Fruit fly (Drosophila melanogaster) whole organism, embryonic: ENCODE results near the gene dmGlut.

Experiments used
- Abd-B ChIP-seq: fragments of 200-800 bp; sonication (Bioruptor generic); optimal IDR thresholded peaks from 2 replicates; lab custom pipeline; 2018; ENCODE audit warnings: missing biosample characterization, mild to moderate bottlenecking, missing genetic modification characterization, moderate library complexity
- Antp ChIP-seq: fragments of 200-800 bp; sonication (Bioruptor generic); optimal IDR thresholded peaks from 3 replicates; lab custom pipeline; 2016; ENCODE audit warnings: missing biosample characterization, missing genetic modification characterization
- Blimp-1 ChIP-seq: fragments of 200-800 bp; sonication (Bioruptor generic); optimal IDR thresholded peaks from 3 replicates; lab custom pipeline; 2018; ENCODE audit warnings: missing biosample characterization, missing genetic modification characterization, mild to moderate bottlenecking, moderate library complexity, missing genetic modification reagents
- Bteb2 ChIP-seq: fragments of 200-800 bp; sonication (Bioruptor generic); optimal IDR thresholded peaks from 2 replicates; lab custom pipeline; 2016; ENCODE audit warnings: missing biosample characterization, missing genetic modification characterization
- C15 ChIP-seq: fragments of 200-800 bp; sonication (Bioruptor generic); IDR thresholded peaks from 3 replicates; pipeline ENCODE4 v1.3.6; 2022; ENCODE audit warnings: missing biosample characterization, missing genetic modification characterization
- CG10267 ChIP-seq: fragments of 200-800 bp; sonication (Bioruptor generic); optimal IDR thresholded peaks from 2 replicates; lab custom pipeline; 2018; ENCODE audit warnings: missing biosample characterization, mild to moderate bottlenecking, missing genetic modification characterization, moderate library complexity
- CG10979 ChIP-seq: fragments of 200-800 bp; sonication (Bioruptor generic); optimal IDR thresholded peaks from 2 replicates; lab custom pipeline; 2018; ENCODE audit warnings: missing biosample characterization, mild to moderate bottlenecking, missing genetic modification characterization, moderate library complexity
- CG11085 ChIP-seq: fragments of 200-800 bp; sonication (Bioruptor generic); IDR thresholded peaks from 2 replicates; pipeline ENCODE4 v1.3.6; 2022; ENCODE audit warnings: missing biosample characterization, missing genetic modification characterization
- CG11504 ChIP-seq: fragments of 200-800 bp; sonication (Bioruptor generic); optimal IDR thresholded peaks from 3 replicates; lab custom pipeline; 2019; ENCODE audit warnings: missing biosample characterization, mild to moderate bottlenecking, missing genetic modification characterization, moderate library complexity
- CG11723 ChIP-seq: fragments of 200-800 bp; sonication (Bioruptor generic); optimal IDR thresholded peaks from 2 replicates; lab custom pipeline; 2017; ENCODE audit warnings: missing biosample characterization, mild to moderate bottlenecking, missing genetic modification characterization
- CG13424 ChIP-seq: fragments of 200-800 bp; sonication (Bioruptor generic); optimal IDR thresholded peaks from 2 replicates; lab custom pipeline; 2019; ENCODE audit warnings: missing biosample characterization, mild to moderate bottlenecking, missing genetic modification characterization, moderate library complexity
- CG13894 ChIP-seq: fragments of 200-800 bp; sonication (Bioruptor generic); optimal IDR thresholded peaks from 3 replicates; lab custom pipeline; 2018; ENCODE audit warnings: missing biosample characterization, mild to moderate bottlenecking, missing genetic modification characterization, moderate library complexity
- CG17568 ChIP-seq: fragments of 200-800 bp; sonication (Bioruptor generic); optimal IDR thresholded peaks from 2 replicates; lab custom pipeline; 2018; ENCODE audit warnings: missing biosample characterization, mild to moderate bottlenecking, missing genetic modification characterization, moderate library complexity
- CG2889 ChIP-seq: fragments of 200-800 bp; sonication (Bioruptor generic); IDR thresholded peaks from 3 replicates; pipeline ENCODE4 v1.3.6; 2022; ENCODE audit warnings: missing biosample characterization, missing genetic modification characterization
- CG30431 ChIP-seq: fragments of 200-800 bp; sonication (Bioruptor generic); optimal IDR thresholded peaks from 2 replicates; lab custom pipeline; 2017; ENCODE audit warnings: missing biosample characterization, missing genetic modification characterization
- CG31388 ChIP-seq: fragments of 200-800 bp; sonication (Bioruptor generic); optimal IDR thresholded peaks from 2 replicates; lab custom pipeline; 2016; ENCODE audit warnings: missing biosample characterization, missing genetic modification characterization
- CG33213 ChIP-seq: fragments of 200-800 bp; sonication (Bioruptor generic); optimal IDR thresholded peaks from 3 replicates; lab custom pipeline; 2016; ENCODE audit warnings: missing biosample characterization, missing genetic modification characterization
- CG3847 ChIP-seq: fragments of 200-800 bp; sonication (Bioruptor generic); IDR thresholded peaks from 2 replicates; pipeline ENCODE4 v1.3.6; 2022; ENCODE audit warnings: missing biosample characterization, missing genetic modification characterization
- CG42726 ChIP-seq: fragments of 200-800 bp; sonication (Bioruptor generic); IDR thresholded peaks from 2 replicates; pipeline ENCODE4 v1.3.6; 2022; ENCODE audit warnings: missing biosample characterization, missing genetic modification characterization; ENCODE audit not compliant: partially characterized antibody
- CG5953 ChIP-seq: fragments of 200-800 bp; sonication (Bioruptor generic); IDR thresholded peaks from 2 replicates; pipeline ENCODE4 v1.3.6; 2022; ENCODE audit warnings: missing biosample characterization, missing genetic modification characterization
- CG6175 ChIP-seq: fragments of 200-800 bp; sonication (Bioruptor generic); IDR thresholded peaks from 3 replicates; pipeline ENCODE4 v1.3.6; 2022; ENCODE audit warnings: missing biosample characterization, missing genetic modification characterization
- CG6254 ChIP-seq: fragments of 200-800 bp; sonication (Bioruptor generic); optimal IDR thresholded peaks from 3 replicates; lab custom pipeline; 2017; ENCODE audit warnings: mild to moderate bottlenecking, missing biosample characterization, missing genetic modification reagents, missing genetic modification characterization
- CG8089 ChIP-seq: fragments of 200-800 bp; sonication (Bioruptor generic); optimal IDR thresholded peaks from 3 replicates; lab custom pipeline; 2016; ENCODE audit warnings: missing biosample characterization, missing genetic modification characterization
- CG8359 ChIP-seq: fragments of 200-800 bp; sonication (Bioruptor generic); optimal IDR thresholded peaks from 2 replicates; lab custom pipeline; 2017; ENCODE audit warnings: missing biosample characterization, mild to moderate bottlenecking, missing genetic modification characterization, borderline replicate concordance
- CG9609 ChIP-seq: fragments of 200-800 bp; sonication (Bioruptor generic); optimal IDR thresholded peaks from 3 replicates; lab custom pipeline; 2016; ENCODE audit warnings: missing biosample characterization, missing genetic modification characterization
- Chrac-16 ChIP-seq: fragments of 200-800 bp; sonication (Bioruptor generic); optimal IDR thresholded peaks from 3 replicates; lab custom pipeline; 2016; ENCODE audit warnings: missing biosample characterization, missing genetic modification characterization
- E2f2 ChIP-seq: fragments of 200-800 bp; sonication (Bioruptor generic); IDR thresholded peaks from 2 replicates; pipeline ENCODE4 v1.3.6; 2022; ENCODE audit warnings: missing biosample characterization, missing genetic modification characterization
- Fer2 ChIP-seq: fragments of 200-800 bp; sonication (Bioruptor generic); optimal IDR thresholded peaks from 2 replicates; lab custom pipeline; 2018; ENCODE audit warnings: missing biosample characterization, mild to moderate bottlenecking, missing genetic modification characterization, moderate library complexity
- GATAe ChIP-seq: fragments of 200-800 bp; sonication (Bioruptor generic); conservative IDR thresholded peaks from 2 replicates; pipeline ENCODE4 v1.3.6; 2022; ENCODE audit warnings: missing biosample characterization, missing genetic modification characterization
- HLH54F ChIP-seq: fragments of 200-800 bp; sonication (Bioruptor generic); optimal IDR thresholded peaks from 3 replicates; lab custom pipeline; 2016; ENCODE audit warnings: missing biosample characterization, missing genetic modification characterization
- HLHmδ ChIP-seq: fragments of 200-800 bp; sonication (Bioruptor generic); optimal IDR thresholded peaks from 2 replicates; lab custom pipeline; 2018; ENCODE audit warnings: missing biosample characterization, mild to moderate bottlenecking, missing genetic modification characterization, moderate library complexity
- Hey ChIP-seq: fragments of 200-800 bp; sonication (Bioruptor generic); optimal IDR thresholded peaks from 3 replicates; lab custom pipeline; 2018; ENCODE audit warnings: missing biosample characterization, mild to moderate bottlenecking, missing genetic modification characterization
- HmgD ChIP-seq: fragments of 200-800 bp; sonication (Bioruptor generic); optimal IDR thresholded peaks from 3 replicates; lab custom pipeline; 2016; ENCODE audit warnings: missing biosample characterization, missing genetic modification characterization
- Hmx ChIP-seq: fragments of 200-800 bp; sonication (Bioruptor generic); optimal IDR thresholded peaks from 2 replicates; lab custom pipeline; 2016; ENCODE audit warnings: missing biosample characterization, missing genetic modification characterization
- Hr51 ChIP-seq, 2 experiments: fragments of 200-800 bp; sonication (Bioruptor generic); optimal IDR thresholded peaks; 2 replicates in 1 of 2; 3 replicates in 1 of 2; lab custom pipeline; 2016 to 2018; ENCODE audit warnings: missing biosample characterization in 2 of 2, missing genetic modification characterization in 2 of 2, mild to moderate bottlenecking in 1 of 2, moderate library complexity in 1 of 2
- Max ChIP-seq: fragments of 200-800 bp; sonication (Bioruptor generic); optimal IDR thresholded peaks from 2 replicates; lab custom pipeline; 2016; ENCODE audit warnings: missing biosample characterization, mild to moderate bottlenecking, missing genetic modification characterization
- Poxn ChIP-seq: fragments of 200-800 bp; sonication (Bioruptor generic); IDR thresholded peaks from 2 replicates; pipeline ENCODE4 v1.3.6; 2022; ENCODE audit warnings: missing biosample characterization, missing genetic modification characterization
- Xbp1 ChIP-seq: fragments of 200-800 bp; sonication (Bioruptor generic); optimal IDR thresholded peaks from 3 replicates; lab custom pipeline; 2016; ENCODE audit warnings: missing biosample characterization, mild to moderate bottlenecking, missing genetic modification characterization
- bcd ChIP-seq: fragments of 200-800 bp; sonication (Bioruptor generic); optimal IDR thresholded peaks from 2 replicates; lab custom pipeline; 2017; ENCODE audit warnings: missing biosample characterization, mild to moderate bottlenecking, missing genetic modification characterization
- br ChIP-seq: fragments of >200 bp; optimal IDR thresholded peaks from 2 replicates; lab custom pipeline; 2017
- chm ChIP-seq: fragments of 200-800 bp; sonication (Bioruptor generic); IDR thresholded peaks from 2 replicates; pipeline ENCODE4 v1.3.6; 2022; ENCODE audit warnings: missing biosample characterization, missing genetic modification characterization
- dimm ChIP-seq: fragments of 200-800 bp; sonication (Bioruptor generic); IDR thresholded peaks from 2 replicates; pipeline ENCODE4 v1.3.6; 2022; ENCODE audit warnings: missing biosample characterization, missing genetic modification characterization
- disco-r ChIP-seq: fragments of 200-800 bp; sonication (Bioruptor generic); optimal IDR thresholded peaks from 2 replicates; lab custom pipeline; 2016; ENCODE audit warnings: missing biosample characterization, missing genetic modification characterization
- dmrt11E ChIP-seq: fragments of 200-800 bp; sonication (Bioruptor generic); optimal IDR thresholded peaks from 3 replicates; lab custom pipeline; 2018; ENCODE audit warnings: missing biosample characterization, mild to moderate bottlenecking, missing genetic modification characterization, moderate library complexity
- dpn ChIP-seq, 2 experiments: fragments of 200-800 bp; sonication (Bioruptor generic); optimal IDR thresholded peaks; 3 replicates each; lab custom pipeline; 2016; ENCODE audit warnings: missing biosample characterization in 2 of 2, missing genetic modification characterization in 2 of 2
- kay ChIP-seq: fragments of 200-800 bp; sonication (Bioruptor generic); optimal IDR thresholded peaks from 2 replicates; lab custom pipeline; 2016; ENCODE audit warnings: missing biosample characterization, missing genetic modification characterization
- pros ChIP-seq: fragments of 200-800 bp; sonication (Bioruptor generic); optimal IDR thresholded peaks from 3 replicates; lab custom pipeline; 2019; ENCODE audit warnings: missing biosample characterization, mild to moderate bottlenecking, missing genetic modification characterization, moderate library complexity
- pzg ChIP-seq: fragments of 200-800 bp; sonication (Bioruptor generic); optimal IDR thresholded peaks from 3 replicates; lab custom pipeline; 2018; ENCODE audit warnings: missing biosample characterization, mild to moderate bottlenecking, missing genetic modification characterization, moderate library complexity
- schlank ChIP-seq: fragments of 200-800 bp; sonication (Bioruptor generic); optimal IDR thresholded peaks from 2 replicates; lab custom pipeline; 2018; ENCODE audit warnings: missing biosample characterization, mild to moderate bottlenecking, missing genetic modification characterization
- tup ChIP-seq: fragments of 200-800 bp; sonication (Bioruptor generic); optimal IDR thresholded peaks from 2 replicates; lab custom pipeline; 2016; ENCODE audit warnings: missing biosample characterization, mild to moderate bottlenecking, missing genetic modification characterization, moderate library complexity
- wor ChIP-seq: fragments of 200-800 bp; sonication (Bioruptor generic); IDR thresholded peaks from 2 replicates; pipeline ENCODE4 v1.3.6; 2022; ENCODE audit warnings: missing biosample characterization, missing genetic modification characterization

The dmGlut gene

DNA sequence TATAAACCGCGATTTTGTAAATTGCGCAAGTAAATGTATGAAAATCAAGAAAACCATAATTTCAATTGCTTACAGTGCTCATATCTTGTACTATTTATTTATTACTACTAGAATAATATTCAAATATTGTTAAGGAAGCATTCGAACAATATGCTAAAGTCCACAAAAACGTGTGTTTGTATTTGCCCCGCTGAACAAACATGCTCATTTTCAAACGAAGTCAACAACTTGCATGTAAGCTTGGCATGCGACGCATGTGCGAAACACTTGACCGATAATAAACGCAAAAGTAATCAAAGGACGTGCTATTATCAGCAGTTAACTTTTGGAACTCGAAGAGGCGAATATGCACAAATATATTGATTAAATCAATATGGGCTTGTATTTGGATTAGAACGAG lies 6.0 kb upstream of the dmGlut start (continued):
- TF ChIP-seq pzg (no peak), CG13894 (no peak), bcd (GFP tag; lab: Kevin White, UChicago) (peak; percentile 34), CG9609 (peak; percentile 9), Fer2 (peak; percentile 0), Chrac-16 (no peak), pros (GFP tag; lab: Kevin White, UChicago) (no peak), dimm (no peak), schlank (tag; lab: Kevin White, UChicago) (peak; percentile 75), tup (peak; percentile 70), Blimp-1 (GFP tag; lab: Kevin White, UChicago) (peak; percentile 76), CG42726 (GFP tag; lab: Robert Waterston, UW) (no peak), Hmx (no peak), chm (GFP tag; lab: Robert Waterston, UW) (no peak), Abd-B (GFP tag; lab: Kevin White, UChicago) (no peak), dpn (GFP tag; optimal IDR thresholded peaks at IDR 0.05; lab: Kevin White, UChicago) (peak; percentile 32 to 53), CG6254 (peak; percentile 39), kay (GFP tag; lab: Kevin White, UChicago) (peak; percentile 35), CG17568 (GFP tag; lab: Kevin White, UChicago) (no peak), Hr51 (GFP tag; optimal IDR thresholded peaks at IDR 0.05; lab: Kevin White, UChicago) (peak; percentile 1 to 34), CG11085 (GFP tag; lab: Robert Waterston, UW) (no peak), CG3847 (GFP tag; lab: Robert Waterston, UW) (no peak), br (lab: Kevin White, UChicago) (no peak), HLH54F (GFP tag; lab: Kevin White, UChicago) (peak; percentile 4), CG31388 (GFP tag; lab: Kevin White, UChicago) (no peak), CG11723 (peak; percentile 42), CG33213 (GFP tag; lab: Kevin White, UChicago) (peak; percentile 23), GATAe (GFP tag; lab: Robert Waterston, UW) (no peak), Max (peak; percentile 48), CG2889 (GFP tag; lab: Robert Waterston, UW) (no peak), Hey (tag; lab: Kevin White, UChicago) (peak; percentile 67), CG8359 (GFP tag; lab: Kevin White, UChicago) (no peak), Poxn (GFP tag; lab: Robert Waterston, UW) (no peak), Bteb2 (GFP tag; lab: Kevin White, UChicago) (peak; percentile 33), disco-r (GFP tag; lab: Kevin White, UChicago) (no peak), CG5953 (GFP tag; lab: Robert Waterston, UW) (no peak), HLHmδ (GFP tag; lab: Kevin White, UChicago) (peak; percentile 52), wor (GFP tag; lab: Robert Waterston, UW) (no peak), HmgD (GFP tag; lab: Kevin White, UChicago) (no peak), CG11504 (tag; lab: Kevin White, UChicago) (peak; percentile 46), dmrt11E (peak; percentile 69), CG10267 (tag; lab: Kevin White, UChicago) (peak; percentile 27), CG10979 (tag; lab: Kevin White, UChicago) (peak; percentile 8), CG13424 (tag; lab: Kevin White, UChicago) (peak; percentile 58), CG8089 (GFP tag; lab: Kevin White, UChicago) (peak; percentile 44), C15 (GFP tag; lab: Robert Waterston, UW) (no peak; the same call in 2 of the 3 replicates), E2f2 (no peak), Antp (GFP tag; lab: Kevin White, UChicago) (no peak), Xbp1 (no peak), CG6175 (GFP tag; lab: Robert Waterston, UW) (no peak), CG30431 (no peak)
